Fruit fly (Drosophila melanogaster) whole organism, embryonic: ENCODE measurements around the gene dome.

Experiments used
- ATbp ChIP-seq: fragments of 200-800 bp; sonication (Bioruptor generic); optimal IDR thresholded peaks from 2 replicates; lab custom pipeline; 2017; ENCODE audit warnings: missing biosample characterization, mild to moderate bottlenecking, missing genetic modification characterization, missing genetic modification reagents
- Adf1 ChIP-seq: fragments of 200-800 bp; sonication (Bioruptor generic); IDR thresholded peaks from 2 replicates; pipeline ENCODE4 v1.3.6; 2022; ENCODE audit warnings: missing biosample characterization, missing genetic modification characterization
- CG1024 ChIP-seq: fragments of 200-800 bp; sonication (Bioruptor generic); IDR thresholded peaks from 2 replicates; pipeline ENCODE4 v1.3.6; 2022; ENCODE audit warnings: missing biosample characterization, missing genetic modification characterization
- CG11456 ChIP-seq: fragments of 200-800 bp; sonication (Bioruptor generic); IDR thresholded peaks from 3 replicates; pipeline ENCODE4 v1.3.6; 2022; ENCODE audit warnings: missing biosample characterization, missing genetic modification characterization
- CG12104 ChIP-seq: fragments of 200-800 bp; sonication (Bioruptor generic); optimal IDR thresholded peaks from 3 replicates; lab custom pipeline; 2016; ENCODE audit warnings: missing biosample characterization, missing genetic modification characterization
- CG13123 ChIP-seq: fragments of 200-800 bp; sonication (Bioruptor generic); optimal IDR thresholded peaks from 2 replicates; lab custom pipeline; 2016; ENCODE audit warnings: missing biosample characterization, missing genetic modification characterization
- CG13287 ChIP-seq: fragments of 200-800 bp; sonication (Bioruptor generic); IDR thresholded peaks from 2 replicates; pipeline ENCODE4 v1.3.6; 2022; ENCODE audit warnings: missing biosample characterization, missing genetic modification characterization; ENCODE audit not compliant: partially characterized antibody
- CG13296 ChIP-seq: fragments of 200-800 bp; sonication (Bioruptor generic); optimal IDR thresholded peaks from 3 replicates; lab custom pipeline; 2018; ENCODE audit warnings: missing biosample characterization, mild to moderate bottlenecking, missing genetic modification characterization
- CG13775 ChIP-seq: fragments of 200-800 bp; sonication (Bioruptor generic); optimal IDR thresholded peaks from 3 replicates; lab custom pipeline; 2017; ENCODE audit warnings: missing biosample characterization, mild to moderate bottlenecking, missing genetic modification characterization
- CG14710 ChIP-seq: fragments of 200-800 bp; sonication (Bioruptor generic); optimal IDR thresholded peaks from 3 replicates; lab custom pipeline; 2019; ENCODE audit warnings: missing biosample characterization, mild to moderate bottlenecking, missing genetic modification characterization, moderate library complexity
- CG17385 ChIP-seq: fragments of 200-800 bp; sonication (Bioruptor generic); optimal IDR thresholded peaks from 3 replicates; lab custom pipeline; 2018; ENCODE audit warnings: missing biosample characterization, mild to moderate bottlenecking, missing genetic modification characterization
- CG18599 ChIP-seq: fragments of 200-800 bp; sonication (Bioruptor generic); optimal IDR thresholded peaks from 3 replicates; lab custom pipeline; 2017; ENCODE audit warnings: missing biosample characterization, missing genetic modification characterization, mild to moderate bottlenecking, moderate library complexity, missing genetic modification reagents
- CG2116 ChIP-seq: fragments of 200-800 bp; sonication (Bioruptor generic); optimal IDR thresholded peaks from 3 replicates; lab custom pipeline; 2018; ENCODE audit warnings: missing biosample characterization, mild to moderate bottlenecking, missing genetic modification characterization
- CG2129 ChIP-seq: fragments of 200-800 bp; sonication (Bioruptor generic); IDR thresholded peaks from 2 replicates; pipeline ENCODE4 v1.3.6; 2022; ENCODE audit warnings: missing biosample characterization, missing genetic modification characterization; ENCODE audit not compliant: partially characterized antibody
- CG34224 ChIP-seq: fragments of 200-800 bp; sonication (Bioruptor generic); IDR thresholded peaks from 3 replicates; pipeline ENCODE4 v1.3.6; 2022; ENCODE audit warnings: missing biosample characterization, missing genetic modification characterization; ENCODE audit not compliant: partially characterized antibody
- CG4854 ChIP-seq: fragments of 200-800 bp; sonication (Bioruptor generic); optimal IDR thresholded peaks from 2 replicates; lab custom pipeline; 2016; ENCODE audit warnings: missing biosample characterization, missing genetic modification characterization, inconsistent platforms
- CG6175 ChIP-seq: fragments of 200-800 bp; sonication (Bioruptor generic); IDR thresholded peaks from 3 replicates; pipeline ENCODE4 v1.3.6; 2022; ENCODE audit warnings: missing biosample characterization, missing genetic modification characterization
- CG6272 ChIP-seq: fragments of 200-800 bp; sonication (Bioruptor generic); IDR thresholded peaks from 2 replicates; pipeline ENCODE4 v1.3.6; 2022; ENCODE audit warnings: missing biosample characterization, missing genetic modification characterization
- CG6791 ChIP-seq: fragments of 200-800 bp; sonication (Bioruptor generic); IDR thresholded peaks from 3 replicates; pipeline ENCODE4 v1.3.6; 2022; ENCODE audit warnings: missing biosample characterization, missing genetic modification characterization; ENCODE audit not compliant: partially characterized antibody
- CG6854 ChIP-seq: fragments of 200-800 bp; sonication (Bioruptor generic); optimal IDR thresholded peaks from 3 replicates; lab custom pipeline; 2017; ENCODE audit warnings: missing biosample characterization, mild to moderate bottlenecking, missing genetic modification characterization
- CG8478 ChIP-seq: fragments of >200 bp; optimal IDR thresholded peaks from 2 replicates; lab custom pipeline; 2018
- CG9215 ChIP-seq: fragments of 200-800 bp; sonication (Bioruptor generic); IDR thresholded peaks from 2 replicates; pipeline ENCODE4 v1.3.6; 2022; ENCODE audit warnings: missing biosample characterization, missing genetic modification characterization
- CG9437 ChIP-seq: fragments of 200-800 bp; sonication (Bioruptor generic); optimal IDR thresholded peaks from 2 replicates; lab custom pipeline; 2018; ENCODE audit warnings: missing biosample characterization, mild to moderate bottlenecking, missing genetic modification characterization
- CG9609 ChIP-seq: fragments of 200-800 bp; sonication (Bioruptor generic); optimal IDR thresholded peaks from 3 replicates; lab custom pipeline; 2016; ENCODE audit warnings: missing biosample characterization, missing genetic modification characterization
- CG9797 ChIP-seq: fragments of 200-800 bp; sonication (Bioruptor generic); optimal IDR thresholded peaks from 3 replicates; lab custom pipeline; 2018; ENCODE audit warnings: missing biosample characterization, mild to moderate bottlenecking, missing genetic modification characterization
- CkIIα-i1 ChIP-seq: fragments of 200-800 bp; sonication (Bioruptor generic); IDR thresholded peaks from 2 replicates; pipeline ENCODE4 v1.3.6; 2022; ENCODE audit warnings: missing biosample characterization, missing genetic modification characterization
- Dbx ChIP-seq: fragments of 200-800 bp; sonication (Bioruptor generic); IDR thresholded peaks from 3 replicates; pipeline ENCODE4 v1.3.6; 2022; ENCODE audit warnings: missing biosample characterization, missing genetic modification characterization
- E2f2 ChIP-seq: fragments of 200-800 bp; sonication (Bioruptor generic); IDR thresholded peaks from 2 replicates; pipeline ENCODE4 v1.3.6; 2022; ENCODE audit warnings: missing biosample characterization, missing genetic modification characterization
- Elba2 ChIP-seq: fragments of 200-800 bp; sonication (Bioruptor generic); optimal IDR thresholded peaks from 3 replicates; lab custom pipeline; 2016; ENCODE audit warnings: missing biosample characterization, missing genetic modification characterization
- Hsf ChIP-seq: fragments of 200-800 bp; sonication (Bioruptor generic); optimal IDR thresholded peaks from 3 replicates; lab custom pipeline; 2016; ENCODE audit warnings: missing biosample characterization, missing genetic modification characterization
- NFAT ChIP-seq: fragments of 200-800 bp; sonication (Bioruptor generic); IDR thresholded peaks from 2 replicates; pipeline ENCODE4 v1.3.6; 2022; ENCODE audit warnings: missing biosample characterization, missing genetic modification characterization
- Neu2 ChIP-seq: fragments of 200-800 bp; sonication (Bioruptor generic); optimal IDR thresholded peaks from 3 replicates; lab custom pipeline; 2016; ENCODE audit warnings: missing biosample characterization, missing genetic modification characterization, borderline replicate concordance
- Nf-YC ChIP-seq: fragments of 200-800 bp; optimal IDR thresholded peaks from 3 replicates; lab custom pipeline; 2019; ENCODE audit warnings: missing biosample characterization, mild to moderate bottlenecking, missing genetic modification characterization, moderate library complexity
- Sry-δ ChIP-seq: fragments of 200-800 bp; sonication (Bioruptor generic); optimal IDR thresholded peaks from 2 replicates; lab custom pipeline; 2016; ENCODE audit warnings: missing biosample characterization, missing genetic modification characterization
- Stat92E ChIP-seq, 3 experiments: fragments of >200 bp in 2 of 3; fragments of 200-800 bp in 1 of 3; sonication (Bioruptor generic) in 1 of 3; optimal IDR thresholded peaks; 2 replicates each; lab custom pipeline; 2017 to 2019; ENCODE audit warnings: missing biosample characterization in 3 of 3, missing genetic modification characterization in 3 of 3, mild to moderate bottlenecking in 1 of 3, moderate library complexity in 1 of 3
- YL-1 ChIP-seq: fragments of 200-800 bp; sonication (Bioruptor generic); optimal IDR thresholded peaks from 3 replicates; lab custom pipeline; 2017; ENCODE audit warnings: missing biosample characterization, mild to moderate bottlenecking, missing genetic modification characterization
- amos ChIP-seq: fragments of 200-800 bp; sonication (Bioruptor generic); IDR thresholded peaks from 2 replicates; pipeline ENCODE4 v1.3.6; 2022; ENCODE audit warnings: missing biosample characterization, missing genetic modification characterization; ENCODE audit not compliant: partially characterized antibody
- bab2 ChIP-seq: fragments of 200-800 bp; sonication (Bioruptor generic); optimal IDR thresholded peaks from 2 replicates; lab custom pipeline; 2016; ENCODE audit warnings: missing biosample characterization, missing genetic modification characterization
- bbx ChIP-seq: fragments of 200-800 bp; sonication (Bioruptor generic); IDR thresholded peaks from 2 replicates; pipeline ENCODE4 v1.3.6; 2022; ENCODE audit warnings: missing biosample characterization, missing genetic modification characterization; ENCODE audit not compliant: partially characterized antibody
- chif ChIP-seq, 2 experiments: fragments of 200-800 bp; sonication (Bioruptor generic); optimal IDR thresholded peaks; 3 replicates each; lab custom pipeline; 2016; ENCODE audit warnings: missing biosample characterization in 2 of 2, missing genetic modification characterization in 2 of 2
- crol ChIP-seq: fragments of 200-800 bp; sonication (Bioruptor generic); IDR thresholded peaks from 2 replicates; pipeline ENCODE4 v1.3.6; 2022; ENCODE audit warnings: missing biosample characterization, missing genetic modification characterization
- eve ChIP-seq, 2 experiments: fragments of >200 bp; optimal IDR thresholded peaks; 2 replicates each; lab custom pipeline; 2017; ENCODE audit warnings: missing biosample characterization in 2 of 2, missing genetic modification characterization in 2 of 2
- pros ChIP-seq: fragments of 200-800 bp; sonication (Bioruptor generic); optimal IDR thresholded peaks from 3 replicates; lab custom pipeline; 2019; ENCODE audit warnings: missing biosample characterization, mild to moderate bottlenecking, missing genetic modification characterization, moderate library complexity
- run ChIP-seq: fragments of 200-800 bp; sonication (Bioruptor generic); optimal IDR thresholded peaks from 3 replicates; lab custom pipeline; 2018; ENCODE audit warnings: missing biosample characterization, mild to moderate bottlenecking, missing genetic modification characterization
- ssp ChIP-seq: fragments of 200-800 bp; sonication (Bioruptor generic); IDR thresholded peaks from 2 replicates; pipeline ENCODE4 v1.3.6; 2022; ENCODE audit warnings: missing biosample characterization, missing genetic modification characterization
- tgo ChIP-seq: fragments of 200-800 bp; sonication (Bioruptor generic); IDR thresholded peaks from 3 replicates; pipeline ENCODE4 v1.3.6; 2022; ENCODE audit warnings: missing biosample characterization, missing genetic modification characterization
- zen ChIP-seq: fragments of 200-800 bp; sonication (Bioruptor generic); optimal IDR thresholded peaks from 3 replicates; lab custom pipeline; 2018; ENCODE audit warnings: missing biosample characterization, mild to moderate bottlenecking, missing genetic modification characterization, moderate library complexity
- zen2 ChIP-seq: fragments of 200-800 bp; sonication (Bioruptor generic); IDR thresholded peaks from 3 replicates; pipeline ENCODE4 v1.3.6; 2022; ENCODE audit warnings: missing biosample characterization, missing genetic modification characterization; ENCODE audit not compliant: partially characterized antibody

Gene dome

dm6 chrX:19683040-19683875 is at the start of gene dome, which contains the start of gene Ubqn (continued):
- no peak for TF ChIP-seq CG4854 (GFP tag; lab: Kevin White, UChicago)
- peak; percentile 84 for TF ChIP-seq CG34224 (GFP tag; lab: Robert Waterston, UW)
- TF ChIP-seq NFAT (GFP tag; lab: Robert Waterston, UW), result peak; percentile 3; the same call in 1 of the 2 replicates
- TF ChIP-seq CG2129 (GFP tag; lab: Robert Waterston, UW), result peak; percentile 56; the same call in 1 of the 2 replicates
- no peak for TF ChIP-seq CkIIα-i1 (GFP tag; lab: Robert Waterston, UW)
- TF ChIP-seq CG9215 (GFP tag; lab: Robert Waterston, UW), result 0 out of 2 replicates have a peak, but pooled peaks have one; percentile 14
- no peak for TF ChIP-seq CG9437
- peak; percentile 93 for TF ChIP-seq Sry-δ (GFP tag; lab: Kevin White, UChicago)
- peak; percentile 82 for TF ChIP-seq Neu2 (GFP tag; lab: Kevin White, UChicago)
- peak; percentile 28; the same call in 1 of the 2 replicates for TF ChIP-seq Adf1 (GFP tag; lab: Robert Waterston, UW)
- peak in 2 of 3 experiments; percentile 41 to 100 for TF ChIP-seq Stat92E (GFP tag; optimal IDR thresholded peaks at IDR 0.05; lab: Kevin White, UChicago)
- no peak for TF ChIP-seq chif (GFP tag; optimal IDR thresholded peaks at IDR 0.05; lab: Kevin White, UChicago)
- no peak for TF ChIP-seq CG12104 (GFP tag; lab: Kevin White, UChicago)
- TF ChIP-seq CG13775 (GFP tag; lab: Kevin White, UChicago), result peak; percentile 16
- no peak; the same call in 1 of the 2 replicates for TF ChIP-seq ssp (GFP tag; lab: Robert Waterston, UW)
- TF ChIP-seq zen2, result peak; percentile 68
- peak; percentile 12 for TF ChIP-seq Hsf (GFP tag; lab: Kevin White, UChicago)
- TF ChIP-seq CG13296, result peak; percentile 23
- TF ChIP-seq Dbx (GFP tag; lab: Robert Waterston, UW), result peak; percentile 32; the same call in 1 of the 3 replicates
- TF ChIP-seq Nf-YC, result peak; percentile 53
- TF ChIP-seq E2f2 (GFP tag; lab: Robert Waterston, UW), result peak; percentile 39
- peak; percentile 35 for TF ChIP-seq CG18599 (GFP tag; lab: Kevin White, UChicago)
- no peak for TF ChIP-seq CG11456
- TF ChIP-seq tgo (GFP tag; lab: Robert Waterston, UW), result no peak
- peak; percentile 85 for TF ChIP-seq CG6791 (GFP tag; lab: Robert Waterston, UW)
- TF ChIP-seq bbx, result peak; percentile 82
- no peak for TF ChIP-seq pros (GFP tag; lab: Kevin White, UChicago)
- TF ChIP-seq CG2116, result peak; percentile 93
- TF ChIP-seq CG13123 (GFP tag; lab: Kevin White, UChicago), result no peak
- TF ChIP-seq run (tag; lab: Kevin White, UChicago), result no peak
- no peak for TF ChIP-seq CG6175 (GFP tag; lab: Robert Waterston, UW)
- TF ChIP-seq CG6272 (GFP tag; lab: Robert Waterston, UW), result 0 out of 2 replicates have a peak, but pooled peaks have one; percentile 14
- TF ChIP-seq bab2, result no peak
- TF ChIP-seq amos (GFP tag; lab: Robert Waterston, UW), result peak; percentile 86
- TF ChIP-seq Elba2 (GFP tag; lab: Kevin White, UChicago), result no peak
- no peak for TF ChIP-seq ATbp (GFP tag; lab: Kevin White, UChicago)
- no peak for TF ChIP-seq CG1024 (GFP tag; lab: Robert Waterston, UW)
- TF ChIP-seq CG9609 (GFP tag; lab: Kevin White, UChicago), result peak; percentile 28
- peak; percentile 76 for TF ChIP-seq CG14710
- TF ChIP-seq CG17385 (GFP tag; lab: Kevin White, UChicago), result peak; percentile 44
- peak; percentile 61 for TF ChIP-seq YL-1 (GFP tag; lab: Kevin White, UChicago)
- TF ChIP-seq CG8478 (lab: Kevin White, UChicago), result peak; percentile 83
- TF ChIP-seq CG6854 (GFP tag; lab: Kevin White, UChicago), result peak; percentile 49
- TF ChIP-seq zen (tag; lab: Kevin White, UChicago), result peak; percentile 15
- TF ChIP-seq eve (GFP tag; optimal IDR thresholded peaks at IDR 0.05; lab: Kevin White, UChicago), result no peak
- TF ChIP-seq CG13287, result peak; percentile 90
- peak; percentile 92 for TF ChIP-seq crol (GFP tag; lab: Robert Waterston, UW)
- peak; percentile 98 for TF ChIP-seq CG9797
